Worm (Caenorhabditis elegans): ENCODE results near the gene K05B2.2.

- TF ChIP-seq alr-1 (tag; optimal IDR thresholded peaks at IDR 0.05; ENCODE audit: borderline replicate concordance), result no peak
- TF ChIP-seq snu-23 (GFP tag; optimal IDR thresholded peaks at IDR 0.05), result no peak
- TF ChIP-seq nhr-237 (tag; optimal IDR thresholded peaks at IDR 0.05), result no peak
- no peak for TF ChIP-seq ztf-11 (tag; optimal IDR thresholded peaks at IDR 0.05)
- no peak for TF ChIP-seq isw-1 (GFP tag; IDR thresholded peaks at IDR 0.05)
Measured at ce11 chrX:4864214-4864613, 41.7 kb upstream of the K05B2.2 start.

Measured in whole organism, L1 larva.